Fruit fly (Drosophila melanogaster) whole organism, pupa: Measurements from ENCODE around the gene CG9663.

Experiments
- CG13204 ChIP-seq: fragments of 200-800 bp; sonication (Bioruptor generic); optimal IDR thresholded peaks from 2 replicates; lab custom pipeline; 2018; ENCODE audit warnings: missing biosample characterization, mild to moderate bottlenecking, missing genetic modification characterization, moderate library complexity
- CG14655 ChIP-seq: fragments of 200-800 bp; sonication (Bioruptor generic); optimal IDR thresholded peaks from 3 replicates; lab custom pipeline; 2017; ENCODE audit warnings: mild to moderate bottlenecking, missing biosample characterization, missing genetic modification reagents, missing genetic modification characterization
- Pif1A ChIP-seq: fragments of 200-800 bp; sonication (Bioruptor generic); optimal IDR thresholded peaks from 3 replicates; lab custom pipeline; 2016; ENCODE audit warnings: missing biosample characterization, missing genetic modification characterization

DNA sequence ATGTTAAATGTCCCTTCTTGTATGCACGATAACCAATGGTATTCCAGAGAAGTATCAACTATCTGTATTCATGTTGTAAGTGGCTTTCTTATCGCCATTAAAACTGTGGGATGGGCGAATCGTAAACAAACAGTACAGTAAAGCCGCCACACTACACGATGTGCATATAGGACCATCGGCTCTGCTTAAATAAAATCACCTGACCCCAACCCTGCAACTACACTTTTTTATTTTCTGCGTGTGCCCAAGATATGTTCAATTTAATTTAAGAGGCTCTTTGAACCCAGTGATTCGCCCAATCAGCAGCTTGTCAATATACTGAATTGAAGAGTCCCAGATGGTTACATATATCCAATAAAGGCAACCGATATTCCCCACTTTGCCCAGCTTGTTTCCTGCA, 3.1 kb downstream of the CG9663 start:
- TF ChIP-seq Pif1A (GFP tag; lab: Kevin White, UChicago) = peak; percentile 17
- peak; percentile 46 for TF ChIP-seq CG14655 (GFP tag; lab: Kevin White, UChicago)
- TF ChIP-seq CG13204 = no peak
